Fruit fly (Drosophila melanogaster): Measurements from ENCODE around the gene Tpt.

Gene Tpt

DNA sequence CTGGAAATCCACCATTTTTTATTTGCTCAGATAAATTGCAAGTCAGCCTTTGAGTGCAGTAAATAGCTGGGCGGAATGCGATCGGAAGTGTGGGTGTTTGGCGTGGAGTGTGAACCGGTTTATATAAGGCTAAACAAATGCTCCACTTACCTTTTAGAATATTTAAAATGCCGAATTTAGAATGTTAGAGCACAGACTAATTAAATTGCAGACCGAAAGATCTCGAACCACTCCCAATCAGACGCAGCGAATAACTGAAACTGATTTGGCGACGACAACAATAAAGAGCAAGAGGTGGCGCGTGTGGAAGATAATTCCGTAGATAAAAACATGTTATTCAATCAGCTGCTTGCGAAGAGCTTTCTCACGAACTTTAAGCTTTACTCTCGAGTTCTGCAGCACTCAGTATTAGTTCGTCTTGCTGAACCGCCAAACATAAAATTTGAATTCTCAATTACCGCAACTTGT, 44.4 kb downstream of the Tpt start, which contains the start of gene Idh (continued):
- TF ChIP-seq crp (GFP tag; optimal IDR thresholded peaks at IDR 0.05) (peak; percentile 17 to 92), unpg (GFP tag; optimal IDR thresholded peaks at IDR 0.05) (peak; percentile 21), CG17385 (GFP tag; optimal IDR thresholded peaks at IDR 0.05) (peak; percentile 37), wdn (GFP tag; IDR thresholded peaks at IDR 0.05) (no peak), Oaz (GFP tag; IDR thresholded peaks at IDR 0.05) (no peak), Sox102F (GFP tag; optimal IDR thresholded peaks at IDR 0.05) (peak; percentile 30), MBD-R2 (GFP tag; IDR thresholded peaks at IDR 0.05) (no peak), bab2 (GFP tag; optimal IDR thresholded peaks at IDR 0.05) (no peak), CG8765 (GFP tag; IDR thresholded peaks at IDR 0.05) (no peak), CG1792 (GFP tag; optimal IDR thresholded peaks at IDR 0.05) (no peak), Poxn (GFP tag; IDR thresholded peaks at IDR 0.05) (no peak), knrl (GFP tag; IDR thresholded peaks at IDR 0.05; ENCODE audit: partially characterized antibody) (0 out of 3 replicates have a peak, but pooled peaks have one; percentile 8), schlank (tag; optimal IDR thresholded peaks at IDR 0.05) (no peak), Usf (GFP tag; optimal IDR thresholded peaks at IDR 0.05) (no peak), corto (GFP tag; optimal IDR thresholded peaks at IDR 0.05) (no peak), pan (optimal IDR thresholded peaks at IDR 0.05) (no peak), pan (GFP tag; optimal IDR thresholded peaks at IDR 0.05 in 1 of 2, IDR thresholded peaks at IDR 0.05 in 1 of 2) (no peak), hbn (GFP tag; IDR thresholded peaks at IDR 0.05; ENCODE audit: partially characterized antibody) (peak; percentile 48; the same call in 1 of the 2 replicates), CG10979 (tag; optimal IDR thresholded peaks at IDR 0.05) (no peak), CG1233 (GFP tag; optimal IDR thresholded peaks at IDR 0.05) (no peak), Sry-δ (GFP tag; optimal IDR thresholded peaks at IDR 0.05) (peak; percentile 13), hb (GFP tag; IDR thresholded peaks at IDR 0.05; ENCODE audit: partially characterized antibody) (no peak), gro (GFP tag; optimal IDR thresholded peaks at IDR 0.05) (peak; percentile 72), Myb (GFP tag; optimal IDR thresholded peaks at IDR 0.05) (peak; percentile 26), CG11456 (GFP tag; IDR thresholded peaks at IDR 0.05) (no peak), HLH4C (GFP tag; IDR thresholded peaks at IDR 0.05; ENCODE audit: partially characterized antibody) (peak; percentile 36; the same call in 1 of the 3 replicates), HmgD (GFP tag; optimal IDR thresholded peaks at IDR 0.05) (no peak), eyg (GFP tag; optimal IDR thresholded peaks at IDR 0.05) (no peak), CG14014 (GFP tag; IDR thresholded peaks at IDR 0.05) (0 out of 2 replicates have a peak, but pooled peaks have one; percentile 17), CG16815 (GFP tag; optimal IDR thresholded peaks at IDR 0.05) (no peak), crc (GFP tag; optimal IDR thresholded peaks at IDR 0.05) (no peak), CG11560 (tag; IDR thresholded peaks at IDR 0.05) (no peak), Hand (GFP tag; optimal IDR thresholded peaks at IDR 0.05) (peak; percentile 54), CG17328 (GFP tag; IDR thresholded peaks at IDR 0.05) (no peak), CG7372 (GFP tag; IDR thresholded peaks at IDR 0.05) (no peak), CG31441 (GFP tag; IDR thresholded peaks at IDR 0.05) (no peak), Bteb2 (GFP tag; optimal IDR thresholded peaks at IDR 0.05) (no peak), jumu (GFP tag; optimal IDR thresholded peaks at IDR 0.05) (no peak), rib (GFP tag; IDR thresholded peaks at IDR 0.05) (peak; percentile 57; the same call in 1 of the 2 replicates), CG2120 (GFP tag; optimal IDR thresholded peaks at IDR 0.05) (peak; percentile 23), lov (optimal IDR thresholded peaks at IDR 0.05) (no peak), lov (GFP tag; IDR thresholded peaks at IDR 0.05) (no peak), Pdp1 (GFP tag; optimal IDR thresholded peaks at IDR 0.05) (peak in 1 of 2 experiments; percentile 100), Ada2b (GFP tag; IDR thresholded peaks at IDR 0.05) (no peak), croc (GFP tag; conservative IDR thresholded peaks at IDR 0.05) (no peak), exex (tag; optimal IDR thresholded peaks at IDR 0.05) (peak; percentile 46), ro (GFP tag; IDR thresholded peaks at IDR 0.05) (no peak), CG10543 (GFP tag; optimal IDR thresholded peaks at IDR 0.05) (peak; percentile 46), lbe (GFP tag; optimal IDR thresholded peaks at IDR 0.05) (no peak), CG8290 (GFP tag; optimal IDR thresholded peaks at IDR 0.05) (no peak), CG8290 (tag; optimal IDR thresholded peaks at IDR 0.05) (peak in 1 of 2 experiments; percentile 73), Bgb (GFP tag; IDR thresholded peaks at IDR 0.05; ENCODE audit: partially characterized antibody) (peak; percentile 61)

Data from whole organism, embryonic.